Worm (Caenorhabditis elegans): Measurements from ENCODE around the gene F16G10.7.

The F16G10.7 gene

ce11 chrII:2403984-2404383 is 23.9 kb upstream of the F16G10.7 start, which contains the start of gene F16G10.1:
F16G10.1 (plus strand) TSS chrII:2404284.
- TF ChIP-seq ceh-43 (GFP tag; optimal IDR thresholded peaks at IDR 0.05) (no peak), M03D4.4 (tag; optimal IDR thresholded peaks at IDR 0.05) (no peak), hlh-1 (tag; optimal IDR thresholded peaks at IDR 0.05) (no peak), lin-13 (tag; optimal IDR thresholded peaks at IDR 0.05) (no peak), pha-4 (tag; optimal IDR thresholded peaks at IDR 0.05) (no peak), ceh-39 (tag; optimal IDR thresholded peaks at IDR 0.05) (no peak), mep-1 (tag; optimal IDR thresholded peaks at IDR 0.05) (no peak), ztf-11 (tag; optimal IDR thresholded peaks at IDR 0.05) (no peak), unc-39 (tag; optimal IDR thresholded peaks at IDR 0.05) (no peak), sem-2 (GFP tag; optimal IDR thresholded peaks at IDR 0.05) (no peak), nhr-12 (tag; optimal IDR thresholded peaks at IDR 0.05) (no peak)

DNA sequence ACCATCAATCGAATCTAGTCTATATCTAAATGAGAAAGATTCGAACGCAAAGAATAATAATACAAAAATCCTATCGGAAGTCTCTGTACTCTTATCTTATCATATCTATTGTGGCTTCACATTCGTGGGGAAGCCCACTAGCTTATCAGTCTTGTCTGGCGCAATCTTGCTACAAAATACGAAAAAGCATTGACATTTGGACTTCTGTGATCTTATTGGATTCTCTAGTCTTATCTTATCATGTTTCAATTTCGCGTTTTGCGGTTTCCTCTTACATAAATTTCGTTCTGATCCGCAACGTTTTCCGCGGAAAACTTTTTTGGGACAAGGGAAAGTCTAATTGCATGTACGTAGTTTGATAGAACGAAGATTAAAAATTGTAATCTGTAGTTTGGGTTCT is 19.7 kb upstream of the F16G10.7 start:
- no peak for TF ChIP-seq snpc-4 (tag; optimal IDR thresholded peaks at IDR 0.05)
- no peak for TF ChIP-seq zip-8 (tag; optimal IDR thresholded peaks at IDR 0.05)
- no peak for TF ChIP-seq ham-2 (GFP tag; optimal IDR thresholded peaks at IDR 0.05)
- TF ChIP-seq nhr-12 (tag; optimal IDR thresholded peaks at IDR 0.05) = no peak
- no peak for TF ChIP-seq cnd-1 (tag; optimal IDR thresholded peaks at IDR 0.05)
- TF ChIP-seq unc-120 (tag; optimal IDR thresholded peaks at IDR 0.05; ENCODE audit: poor library complexity, severe bottlenecking) = no peak
- TF ChIP-seq mep-1 (tag; optimal IDR thresholded peaks at IDR 0.05) = no peak
- no peak for TF ChIP-seq mab-5 (tag; optimal IDR thresholded peaks at IDR 0.05)
- no peak for TF ChIP-seq blmp-1 (tag; optimal IDR thresholded peaks at IDR 0.05)
- no peak for TF ChIP-seq ceh-39 (tag; optimal IDR thresholded peaks at IDR 0.05)
- no peak for TF ChIP-seq nhr-237 (tag; optimal IDR thresholded peaks at IDR 0.05)
- no peak for TF ChIP-seq ceh-83 (GFP tag; optimal IDR thresholded peaks at IDR 0.05)
- TF ChIP-seq mls-2 (tag; optimal IDR thresholded peaks at IDR 0.05) = no peak
- TF ChIP-seq drap-1 (GFP tag; optimal IDR thresholded peaks at IDR 0.05) = no peak
- no peak for TF ChIP-seq ztf-11 (tag; optimal IDR thresholded peaks at IDR 0.05)
- TF ChIP-seq unc-62 (GFP tag; optimal IDR thresholded peaks at IDR 0.05) = no peak
- no peak for TF ChIP-seq sem-2 (GFP tag; optimal IDR thresholded peaks at IDR 0.05)
- TF ChIP-seq nhr-76 (tag; optimal IDR thresholded peaks at IDR 0.05) = no peak
- TF ChIP-seq lin-32 (GFP tag; optimal IDR thresholded peaks at IDR 0.05) = no peak
- no peak for TF ChIP-seq elt-3 (tag; optimal IDR thresholded peaks at IDR 0.05)

DNA sequence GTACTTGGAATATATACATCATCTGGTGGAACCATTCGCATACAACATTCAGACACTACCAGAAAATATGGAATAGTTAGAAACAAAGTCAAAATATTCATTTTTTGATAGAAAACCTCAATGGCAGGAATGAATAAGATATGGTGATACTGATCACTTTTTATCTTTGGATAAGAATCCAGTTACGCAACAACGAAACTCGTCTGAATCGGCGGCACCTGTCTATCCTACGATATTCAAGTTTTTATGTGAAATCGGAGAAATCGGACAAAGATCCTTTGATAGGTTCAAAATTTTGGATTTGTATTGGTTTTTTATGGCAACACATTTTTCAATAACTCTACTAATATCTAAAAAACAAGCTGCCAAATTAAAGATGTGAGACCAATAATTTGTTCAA is 18.8 kb upstream of the F16G10.7 start, which contains the start of gene F16G10.14:
Gene F16G10.14, minus strand, starts transcription at position 101 of the 400 bp plus-strand sequence.
- TF ChIP-seq sem-2 (GFP tag; optimal IDR thresholded peaks at IDR 0.05) (no peak), unc-39 (tag; optimal IDR thresholded peaks at IDR 0.05) (no peak), hlh-1 (tag; optimal IDR thresholded peaks at IDR 0.05) (no peak), mab-5 (tag; optimal IDR thresholded peaks at IDR 0.05) (no peak), lin-32 (GFP tag; optimal IDR thresholded peaks at IDR 0.05) (no peak), sptf-1 (tag; optimal IDR thresholded peaks at IDR 0.05) (no peak), nhr-28 (tag; optimal IDR thresholded peaks at IDR 0.05) (no peak)

DNA sequence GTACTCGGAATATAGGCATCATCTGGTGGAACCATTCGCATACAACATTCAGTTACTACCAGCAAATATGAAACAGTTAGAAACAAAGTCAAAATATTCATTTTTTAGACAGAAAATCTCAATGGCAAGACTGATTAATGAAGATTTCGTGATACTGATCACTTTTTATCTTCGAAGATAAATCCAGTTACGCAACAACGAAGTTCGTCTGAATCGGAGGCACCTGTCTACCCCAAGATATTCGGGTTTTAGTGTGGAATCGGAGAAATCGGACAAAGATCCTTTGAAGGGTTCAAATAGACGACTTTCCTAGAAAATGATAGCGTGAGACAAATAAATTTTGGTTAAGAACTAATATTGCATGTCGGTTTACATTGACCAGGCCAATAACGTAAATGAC is 15.8 kb upstream of the F16G10.7 start, which contains the start of gene F16G10.13:
Gene F16G10.13, minus strand, starts transcription at position 101 of the 400 bp plus-strand sequence.
- TF ChIP-seq nhr-12 (tag; optimal IDR thresholded peaks at IDR 0.05) (no peak), elt-1 (tag; optimal IDR thresholded peaks at IDR 0.05; ENCODE audit: borderline replicate concordance, insufficient read depth) (no peak), unc-39 (tag; optimal IDR thresholded peaks at IDR 0.05) (no peak), lsy-2 (tag; optimal IDR thresholded peaks at IDR 0.05) (no peak)

DNA sequence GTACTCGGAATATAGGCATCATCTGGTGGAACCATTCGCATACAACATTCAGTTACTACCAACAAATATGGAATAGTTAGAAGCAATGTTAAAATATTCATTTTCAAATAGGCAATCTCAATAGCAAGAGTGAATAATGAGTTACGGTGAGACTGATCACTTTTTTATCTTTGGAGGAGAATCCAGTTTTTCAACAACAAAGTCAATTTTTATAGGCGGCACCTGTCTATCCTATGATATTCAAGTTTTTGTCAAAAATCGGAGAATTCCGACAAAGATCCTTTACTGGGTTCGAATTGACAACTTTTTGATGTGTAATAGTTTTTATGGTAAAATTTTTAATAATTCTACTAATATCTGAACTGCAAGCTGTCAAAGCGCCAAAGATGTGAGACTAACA is 13.7 kb upstream of the F16G10.7 start, which contains the start of gene F16G10.11:
Gene F16G10.11, minus strand, starts transcription at position 101 of the 400 bp plus-strand sequence.
- TF ChIP-seq nhr-237 (tag; optimal IDR thresholded peaks at IDR 0.05) (no peak), zip-8 (tag; optimal IDR thresholded peaks at IDR 0.05) (no peak), M03D4.4 (tag; optimal IDR thresholded peaks at IDR 0.05) (no peak), lin-32 (GFP tag; optimal IDR thresholded peaks at IDR 0.05) (no peak)

ce11 chrII:2390884-2391283 is 10.8 kb upstream of the F16G10.7 start, which contains the start of gene F16G10.10:
F16G10.10 (minus strand) TSS chrII:2390984.
- TF ChIP-seq nhr-2 (tag; optimal IDR thresholded peaks at IDR 0.05) = no peak
- TF ChIP-seq nhr-12 (tag; optimal IDR thresholded peaks at IDR 0.05) = no peak

Measured in whole organism, mixed stage, embryonic.